Fruit fly (Drosophila melanogaster): ENCODE data around the gene pkaap.

Gene pkaap

DNA sequence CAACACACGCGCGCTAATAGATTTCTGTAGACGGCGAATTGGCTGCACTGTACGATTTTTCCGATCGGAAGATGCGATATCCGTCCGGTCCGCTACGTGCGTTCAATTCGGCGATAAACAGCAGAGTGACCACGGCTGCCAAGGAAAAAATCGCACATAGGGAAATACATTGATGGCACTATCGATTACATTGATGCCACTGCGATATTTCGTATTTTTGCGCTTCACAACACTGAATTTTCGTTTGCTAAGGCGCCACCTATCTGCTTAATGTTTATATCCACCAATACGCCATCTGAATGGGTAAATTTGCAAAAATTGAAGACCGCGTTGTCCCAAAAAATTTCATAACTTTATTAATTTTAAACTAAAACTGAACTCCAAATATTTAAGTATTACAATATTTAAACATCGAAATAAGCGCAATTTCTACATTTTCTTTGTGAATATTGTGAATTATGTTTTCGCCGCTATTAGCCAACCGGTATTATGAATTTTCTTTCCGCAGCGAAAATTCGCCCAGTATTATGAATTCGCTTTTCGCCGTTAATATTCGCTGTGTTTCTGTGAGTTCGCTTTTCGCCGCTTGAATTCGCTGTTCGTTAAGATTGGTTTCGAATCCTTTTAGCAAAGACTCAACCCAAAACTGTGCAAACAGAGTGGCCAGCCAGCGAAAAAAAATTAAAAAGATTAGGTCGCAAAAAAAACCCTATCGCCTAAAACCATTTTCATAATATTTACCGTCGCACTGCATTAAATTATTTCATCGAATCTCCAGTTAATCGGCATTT lies at the start of gene pkaap, which contains the start of gene crp:
TSS of gene pkaap (plus strand) at position 689 of the 791 bp plus-strand sequence.
TSS of gene crp (minus strand) at position 129 of the 791 bp plus-strand sequence.
- peak; percentile 80 for TF ChIP-seq brk (GFP tag; optimal IDR thresholded peaks at IDR 0.05)
- peak; percentile 73 for TF ChIP-seq dsf (GFP tag; optimal IDR thresholded peaks at IDR 0.05; ENCODE audit: borderline replicate concordance)
- peak; percentile 86 for TF ChIP-seq rgr (GFP tag; optimal IDR thresholded peaks at IDR 0.05)
- TF ChIP-seq sage (GFP tag; optimal IDR thresholded peaks at IDR 0.05): peak; percentile 63
- TF ChIP-seq CrebA (GFP tag; optimal IDR thresholded peaks at IDR 0.05; ENCODE audit: borderline replicate concordance): no peak
- peak; percentile 93 for TF ChIP-seq sv (GFP tag; optimal IDR thresholded peaks at IDR 0.05)
- peak; percentile 58 for TF ChIP-seq CG9705 (GFP tag; optimal IDR thresholded peaks at IDR 0.05)
- peak in 1 of 2 experiments; percentile 62 for TF ChIP-seq dl (GFP tag; optimal IDR thresholded peaks at IDR 0.05; ENCODE audit: insufficient read depth in 1 of 2, partially characterized antibody in 2 of 2)
- TF ChIP-seq foxo (GFP tag; optimal IDR thresholded peaks at IDR 0.05): peak; percentile 66 to 88
- no peak for TF ChIP-seq Abd-B (GFP tag; optimal IDR thresholded peaks at IDR 0.05)
- TF ChIP-seq lola (GFP tag; optimal IDR thresholded peaks at IDR 0.05): no peak
- peak; percentile 85 for TF ChIP-seq Jra (GFP tag; optimal IDR thresholded peaks at IDR 0.05)
- TF ChIP-seq usp (GFP tag; optimal IDR thresholded peaks at IDR 0.05): no peak
- TF ChIP-seq pan (optimal IDR thresholded peaks at IDR 0.05): no peak
- TF ChIP-seq fru (GFP tag; optimal IDR thresholded peaks at IDR 0.05): peak; percentile 73
- peak; percentile 86 for TF ChIP-seq h (GFP tag; optimal IDR thresholded peaks at IDR 0.05)
- TF ChIP-seq Hr78 (GFP tag; optimal IDR thresholded peaks at IDR 0.05): no peak
- peak; percentile 86 for TF ChIP-seq Myc (optimal IDR thresholded peaks at IDR 0.05)
- TF ChIP-seq Vsx2 (GFP tag; optimal IDR thresholded peaks at IDR 0.05; ENCODE audit: partially characterized antibody): peak; percentile 98
- peak; percentile 53 for TF ChIP-seq Mio (GFP tag; optimal IDR thresholded peaks at IDR 0.05)
- peak; percentile 90 for TF ChIP-seq jim (GFP tag; optimal IDR thresholded peaks at IDR 0.05)
- peak; percentile 76 for TF ChIP-seq ey (GFP tag; optimal IDR thresholded peaks at IDR 0.05)
- peak; percentile 44 for TF ChIP-seq CG32264 (GFP tag; optimal IDR thresholded peaks at IDR 0.05)
- peak; percentile 97 for TF ChIP-seq tai (GFP tag; optimal IDR thresholded peaks at IDR 0.05)
- TF ChIP-seq Hnf4 (GFP tag; optimal IDR thresholded peaks at IDR 0.05): peak; percentile 92
- TF ChIP-seq psq (GFP tag; optimal IDR thresholded peaks at IDR 0.05): peak; percentile 34
- peak; percentile 84 for TF ChIP-seq Dif (GFP tag; optimal IDR thresholded peaks at IDR 0.05; ENCODE audit: partially characterized antibody)
- TF ChIP-seq N (GFP tag; optimal IDR thresholded peaks at IDR 0.05): no peak
- peak; percentile 97 for TF ChIP-seq Hr83 (GFP tag; optimal IDR thresholded peaks at IDR 0.05; ENCODE audit: poor library complexity, severe bottlenecking)
- TF ChIP-seq OdsH (GFP tag; optimal IDR thresholded peaks at IDR 0.05): peak; percentile 74
- peak; percentile 61 for TF ChIP-seq Sp1 (GFP tag; optimal IDR thresholded peaks at IDR 0.05)
- TF ChIP-seq Rel (GFP tag; optimal IDR thresholded peaks at IDR 0.05): peak; percentile 51
- peak; percentile 47 for TF ChIP-seq Rel (tag; optimal IDR thresholded peaks at IDR 0.05)
- peak; percentile 64 for TF ChIP-seq HLH106 (tag; optimal IDR thresholded peaks at IDR 0.05)
- TF ChIP-seq br (GFP tag; optimal IDR thresholded peaks at IDR 0.05): peak; percentile 76
- TF ChIP-seq GATAd (GFP tag; optimal IDR thresholded peaks at IDR 0.05): peak; percentile 64
- peak; percentile 48 for TF ChIP-seq woc (GFP tag; optimal IDR thresholded peaks at IDR 0.05)
- no peak for TF ChIP-seq Dfd (GFP tag; optimal IDR thresholded peaks at IDR 0.05)
- TF ChIP-seq dmrt93B (GFP tag; optimal IDR thresholded peaks at IDR 0.05): peak; percentile 42

DNA sequence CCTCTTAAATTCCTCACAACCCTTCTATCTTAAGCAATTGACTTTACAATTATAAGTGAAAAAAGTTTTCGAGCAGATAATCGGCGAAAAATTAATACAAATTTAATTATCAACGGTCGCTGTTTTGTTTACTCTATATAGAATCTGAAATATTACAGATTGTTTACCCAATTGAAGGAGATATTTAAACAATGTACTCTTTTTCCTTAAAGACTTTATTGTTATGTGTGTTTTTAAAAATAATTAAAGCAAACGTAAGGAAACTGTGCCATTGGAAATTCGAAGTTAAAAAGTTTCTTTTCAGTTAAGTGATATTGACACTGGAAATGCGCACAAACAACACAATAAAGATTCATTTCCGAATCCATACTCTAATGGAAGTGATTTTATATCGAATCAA lies 46.5 kb upstream of the pkaap start, which contains the start of gene CG42818:
TSS of gene CG42818 (plus strand) at position 301 of the 400 bp plus-strand sequence.
- no peak for TF ChIP-seq Vsx2 (GFP tag; optimal IDR thresholded peaks at IDR 0.05; ENCODE audit: partially characterized antibody)
- TF ChIP-seq Hr83 (GFP tag; optimal IDR thresholded peaks at IDR 0.05; ENCODE audit: poor library complexity, severe bottlenecking): no peak
- no peak for TF ChIP-seq br (GFP tag; optimal IDR thresholded peaks at IDR 0.05)
- no peak for TF ChIP-seq ey (GFP tag; optimal IDR thresholded peaks at IDR 0.05)
- TF ChIP-seq jim (GFP tag; optimal IDR thresholded peaks at IDR 0.05): no peak
- no peak for TF ChIP-seq dmrt93B (GFP tag; optimal IDR thresholded peaks at IDR 0.05)
- no peak for TF ChIP-seq usp (GFP tag; optimal IDR thresholded peaks at IDR 0.05)
- TF ChIP-seq fru (GFP tag; optimal IDR thresholded peaks at IDR 0.05): no peak
- TF ChIP-seq brk (GFP tag; optimal IDR thresholded peaks at IDR 0.05): no peak
- no peak for TF ChIP-seq sv (GFP tag; optimal IDR thresholded peaks at IDR 0.05)
- TF ChIP-seq tai (GFP tag; optimal IDR thresholded peaks at IDR 0.05): no peak
- TF ChIP-seq sage (GFP tag; optimal IDR thresholded peaks at IDR 0.05): no peak
- no peak for TF ChIP-seq HLH106 (tag; optimal IDR thresholded peaks at IDR 0.05)
- TF ChIP-seq rgr (GFP tag; optimal IDR thresholded peaks at IDR 0.05): no peak
- TF ChIP-seq Dif (GFP tag; optimal IDR thresholded peaks at IDR 0.05; ENCODE audit: partially characterized antibody): no peak
- no peak for TF ChIP-seq Hr78 (GFP tag; optimal IDR thresholded peaks at IDR 0.05)
- TF ChIP-seq Abd-B (GFP tag; optimal IDR thresholded peaks at IDR 0.05): no peak
